Worm (Caenorhabditis elegans) whole organism, midembryonic: Measurements from ENCODE around the gene C49C3.15.
"Not testable (repeated sequence)": the region's sequence is repeated elsewhere in the genome, so short reads cannot be mapped to it uniquely, and the experiment has no call there.

Experiments
- T22C8.4 ChIP-seq: fragments of 200-800 bp; sonication (Bioruptor generic); IDR thresholded peaks from 2 replicates; pipeline ENCODE4 v1.3.6; 2022; ENCODE audit warnings: missing genetic modification characterization, missing compliant biosample characterization
- cog-1 ChIP-seq: sonication (generic microtip); optimal IDR thresholded peaks from 2 replicates; lab custom pipeline; 2016; ENCODE audit warnings: missing genetic modification characterization, missing compliant biosample characterization
- flt-1 ChIP-seq: fragments of 200-800 bp; sonication (Bioruptor generic); IDR thresholded peaks from 2 replicates; pipeline ENCODE4 v1.3.6; 2022; ENCODE audit warnings: missing genetic modification characterization, missing compliant biosample characterization
- klf-2 ChIP-seq: fragments of 200-800 bp; sonication (Bioruptor generic); conservative IDR thresholded peaks from 2 replicates; pipeline ENCODE4 v1.3.6; 2022; ENCODE audit warnings: missing genetic modification reagents, missing genetic modification characterization, missing compliant biosample characterization
- med-1 ChIP-seq: sonication (generic microtip); optimal IDR thresholded peaks from 2 replicates; lab custom pipeline; 2017; ENCODE audit warnings: missing genetic modification characterization, mild to moderate bottlenecking, missing compliant biosample characterization, antibody characterized with exemption, missing genetic modification reagents; ENCODE audit not compliant: insufficient read depth
- ref-1 ChIP-seq: fragments of 200-800 bp; sonication (Bioruptor generic); conservative IDR thresholded peaks from 2 replicates; pipeline ENCODE4 v1.3.6; 2022; ENCODE audit warnings: missing genetic modification reagents, missing genetic modification characterization, missing compliant biosample characterization
- tab-1 ChIP-seq: fragments of 200-800 bp; sonication (Bioruptor generic); IDR thresholded peaks from 2 replicates; pipeline ENCODE4 v1.3.6; 2022; ENCODE audit warnings: missing genetic modification characterization, missing compliant biosample characterization
- ztf-23 ChIP-seq: fragments of 200-800 bp; sonication (Bioruptor generic); IDR thresholded peaks from 2 replicates; pipeline ENCODE4 v1.3.6; 2022; ENCODE audit warnings: missing genetic modification reagents, missing genetic modification characterization, missing compliant biosample characterization
- ztf-29 ChIP-seq: fragments of 200-800 bp; sonication (Bioruptor generic); IDR thresholded peaks from 2 replicates; pipeline ENCODE4 v1.3.6; 2022; ENCODE audit warnings: missing genetic modification reagents, missing genetic modification characterization, missing compliant biosample characterization

The C49C3.15 gene

ce11 chrIV:17333542-17334281 lies at the start of gene C49C3.15:
Gene C49C3.15 (plus strand): TSS chrIV:17334231.
- TF ChIP-seq T22C8.4, result no peak
- no peak for TF ChIP-seq ref-1 (GFP tag; lab: Robert Waterston, UW)
- no peak for TF ChIP-seq flt-1 (GFP tag; lab: Robert Waterston, UW)
- no peak for TF ChIP-seq cog-1

- no peak for TF ChIP-seq flt-1 (GFP tag; lab: Robert Waterston, UW)
- TF ChIP-seq ref-1 (GFP tag; lab: Robert Waterston, UW), result no peak
- no peak for TF ChIP-seq T22C8.4
- no peak for TF ChIP-seq klf-2
- TF ChIP-seq ztf-29, result no peak
- no peak for TF ChIP-seq tab-1 (GFP tag; lab: Robert Waterston, UW)
- TF ChIP-seq ztf-23 (GFP tag; lab: Robert Waterston, UW), result no peak
- TF ChIP-seq cog-1, result no peak
- TF ChIP-seq med-1 (GFP tag; lab: Kevin White, UChicago), result no peak
Observed at ce11 chrIV:17285263-17285662, 48.8 kb upstream of the C49C3.15 start.

ce11 chrIV:17287908-17288675 lies 45.9 kb upstream of the C49C3.15 start, which contains the start of gene zipt-7.1:
Gene zipt-7.1 (minus strand): TSS chrIV:17288139.
- TF ChIP-seq ref-1 (GFP tag; lab: Robert Waterston, UW), result no peak

ce11 chrIV:17291629-17292199 lies 42.3 kb upstream of the C49C3.15 start, which contains the start of the genes T28F3.11 and slc-17.4:
Gene T28F3.11 (minus strand): TSS chrIV:17291679.
Gene slc-17.4 (minus strand): TSS chrIV:17291733.
- no peak for TF ChIP-seq T22C8.4
- no peak for TF ChIP-seq cog-1
- no peak for TF ChIP-seq klf-2
- TF ChIP-seq med-1 (GFP tag; lab: Kevin White, UChicago), result no peak
- no peak for TF ChIP-seq flt-1 (GFP tag; lab: Robert Waterston, UW)
- no peak for TF ChIP-seq ztf-29
- TF ChIP-seq ztf-23 (GFP tag; lab: Robert Waterston, UW), result no peak
- TF ChIP-seq tab-1 (GFP tag; lab: Robert Waterston, UW), result no peak
- TF ChIP-seq ref-1 (GFP tag; lab: Robert Waterston, UW), result no peak

ce11 chrIV:17292350-17292749 lies 41.7 kb upstream of the C49C3.15 start:
- TF ChIP-seq klf-2 (no peak), med-1 (GFP tag; lab: Kevin White, UChicago) (no peak), flt-1 (GFP tag; lab: Robert Waterston, UW) (no peak), tab-1 (GFP tag; lab: Robert Waterston, UW) (no peak), ref-1 (GFP tag; lab: Robert Waterston, UW) (no peak), ztf-29 (no peak), ztf-23 (GFP tag; lab: Robert Waterston, UW) (no peak), cog-1 (no peak), T22C8.4 (no peak)

- TF ChIP-seq cog-1 (no peak), tab-1 (GFP tag; lab: Robert Waterston, UW) (no peak), ztf-23 (GFP tag; lab: Robert Waterston, UW) (no peak), flt-1 (GFP tag; lab: Robert Waterston, UW) (no peak), ref-1 (GFP tag; lab: Robert Waterston, UW) (no peak), ztf-29 (no peak), klf-2 (no peak)
Observed at ce11 chrIV:17293068-17293467, 41.0 kb upstream of the C49C3.15 start.

ce11 chrIV:17293679-17294078 lies 40.4 kb upstream of the C49C3.15 start:
- TF ChIP-seq cog-1 (no peak), ztf-29 (no peak), med-1 (GFP tag; lab: Kevin White, UChicago) (no peak), T22C8.4 (no peak), klf-2 (no peak), ztf-23 (GFP tag; lab: Robert Waterston, UW) (no peak), tab-1 (GFP tag; lab: Robert Waterston, UW) (no peak), flt-1 (GFP tag; lab: Robert Waterston, UW) (no peak), ref-1 (GFP tag; lab: Robert Waterston, UW) (no peak)

ce11 chrIV:17294489-17294888 lies 39.5 kb upstream of the C49C3.15 start, which contains the start of gene T28F3.5:
Gene T28F3.5 (plus strand): TSS chrIV:17294789.
- TF ChIP-seq cog-1 (no peak), T22C8.4 (no peak), ztf-29 (no peak)

ce11 chrIV:17301933-17302332 lies 32.1 kb upstream of the C49C3.15 start, which contains the start of gene ifta-2:
Gene ifta-2 (minus strand): TSS chrIV:17302033.
- no peak for TF ChIP-seq T22C8.4
- no peak for TF ChIP-seq ztf-29
- no peak for TF ChIP-seq klf-2

- not testable (repeated sequence) for TF ChIP-seq cog-1; flt-1 (GFP tag; lab: Robert Waterston, UW); med-1 (GFP tag; lab: Kevin White, UChicago)
Observed at ce11 chrIV:17307223-17307622, 26.8 kb upstream of the C49C3.15 start, which contains the start of gene T28F3.8. Gene T28F3.8 (minus strand): TSS chrIV:17307323.
